Worm (Caenorhabditis elegans) whole organism, young adult: ENCODE results near the gene C34B4.2.

Experiments
- B0261.1 ChIP-seq: sonication (generic microtip); optimal IDR thresholded peaks from 2 replicates; lab custom pipeline; 2016; ENCODE audit warnings: mild to moderate bottlenecking, missing genetic modification characterization, moderate library complexity, missing compliant biosample characterization
- F33H1.4 ChIP-seq: fragments of 200-800 bp; sonication (Bioruptor generic); IDR thresholded peaks from 2 replicates; pipeline ENCODE4 v1.3.6; 2022; ENCODE audit warnings: missing genetic modification reagents, missing genetic modification characterization, missing compliant biosample characterization
- F37B4.10 ChIP-seq: fragments of 200-800 bp; sonication (Bioruptor generic); IDR thresholded peaks from 2 replicates; pipeline ENCODE4 v1.3.6; 2022; ENCODE audit warnings: missing genetic modification characterization, missing compliant biosample characterization
- F55B11.4 ChIP-seq: sonication (generic microtip); optimal IDR thresholded peaks from 2 replicates; lab custom pipeline; 2016; ENCODE audit warnings: missing compliant biosample characterization, missing genetic modification characterization, borderline replicate concordance; ENCODE audit not compliant: insufficient read depth
- F57C9.4 ChIP-seq: sonication (generic microtip); optimal IDR thresholded peaks from 2 replicates; lab custom pipeline; 2017; ENCODE audit warnings: mild to moderate bottlenecking, missing genetic modification characterization, missing compliant biosample characterization
- K12H6.12 ChIP-seq: fragments of 200-800 bp; sonication (Bioruptor generic); optimal IDR thresholded peaks from 2 replicates; lab custom pipeline; 2018; ENCODE audit warnings: mild to moderate bottlenecking, missing genetic modification characterization, missing compliant biosample characterization
- ZK185.1 ChIP-seq: sonication (generic microtip); optimal IDR thresholded peaks from 2 replicates; lab custom pipeline; 2016; ENCODE audit warnings: mild to moderate bottlenecking, missing genetic modification characterization, missing compliant biosample characterization; ENCODE audit not compliant: poor library complexity, severe bottlenecking
- aptf-2 ChIP-seq: fragments of 200-800 bp; sonication (Bioruptor generic); conservative IDR thresholded peaks from 2 replicates; pipeline ENCODE4 v1.3.6; 2022; ENCODE audit warnings: missing genetic modification reagents, missing genetic modification characterization, missing compliant biosample characterization
- atf-7 ChIP-seq: sonication (generic microtip); optimal IDR thresholded peaks from 2 replicates; lab custom pipeline; 2017; ENCODE audit warnings: mild to moderate bottlenecking, missing genetic modification characterization, missing compliant biosample characterization
- cebp-2 ChIP-seq: fragments of 200-800 bp; sonication (Bioruptor generic); IDR thresholded peaks from 2 replicates; pipeline ENCODE4 v1.3.6; 2022; ENCODE audit warnings: missing genetic modification characterization, missing compliant biosample characterization
- chd-7 ChIP-seq: sonication (generic microtip); optimal IDR thresholded peaks from 2 replicates; lab custom pipeline; 2016; ENCODE audit warnings: mild to moderate bottlenecking, missing genetic modification characterization, moderate library complexity, missing compliant biosample characterization
- efl-1 ChIP-seq: fragments of 150-350 bp; optimal IDR thresholded peaks from 2 replicates; lab custom pipeline; 2014; ENCODE audit warnings: missing biosample characterization, missing genetic modification reagents, missing genetic modification characterization
- egl-44 ChIP-seq: fragments of 200-800 bp; sonication (Bioruptor generic); IDR thresholded peaks from 2 replicates; pipeline ENCODE4 v1.3.6; 2022; ENCODE audit warnings: missing genetic modification reagents, missing genetic modification characterization, missing compliant biosample characterization
- hlh-12 ChIP-seq: sonication (generic microtip); optimal IDR thresholded peaks from 2 replicates; lab custom pipeline; 2016; ENCODE audit warnings: missing genetic modification characterization, missing compliant biosample characterization
- hlh-26 ChIP-seq: fragments of 200-800 bp; sonication (Bioruptor generic); conservative IDR thresholded peaks from 2 replicates; pipeline ENCODE4 v1.3.6; 2022; ENCODE audit warnings: missing genetic modification reagents, missing genetic modification characterization, missing compliant biosample characterization
- hmg-1.2 ChIP-seq: fragments of 200-800 bp; sonication (Bioruptor generic); IDR thresholded peaks from 2 replicates; pipeline ENCODE4 v1.3.6; 2022; ENCODE audit warnings: missing genetic modification reagents, missing genetic modification characterization, missing compliant biosample characterization
- hsf-1 ChIP-seq: fragments of 200-800 bp; sonication (Bioruptor generic); IDR thresholded peaks from 2 replicates; pipeline ENCODE4 v1.3.6; 2022; ENCODE audit warnings: missing genetic modification reagents, missing genetic modification characterization, missing compliant biosample characterization
- lin-35 ChIP-seq, 3 experiments: fragments of 150-350 bp in 2 of 3; sonication (generic microtip) in 1 of 3; optimal IDR thresholded peaks; 2 replicates each; lab custom pipeline; 2014 to 2018; ENCODE audit warnings: missing biosample characterization in 3 of 3, missing genetic modification characterization in 3 of 3, missing genetic modification reagents in 3 of 3
- lir-1 ChIP-seq: fragments of 200-800 bp; sonication (Bioruptor generic); conservative IDR thresholded peaks from 2 replicates; pipeline ENCODE4 v1.3.6; 2022; ENCODE audit warnings: missing genetic modification reagents, missing genetic modification characterization, missing compliant biosample characterization
- lsl-1 ChIP-seq: fragments of 200-800 bp; sonication (Bioruptor generic); optimal IDR thresholded peaks from 2 replicates; lab custom pipeline; 2018; ENCODE audit warnings: mild to moderate bottlenecking, missing genetic modification characterization, moderate library complexity, missing compliant biosample characterization
- lsy-27 ChIP-seq: sonication (generic microtip); optimal IDR thresholded peaks from 2 replicates; lab custom pipeline; 2017; ENCODE audit warnings: missing genetic modification characterization, mild to moderate bottlenecking, missing compliant biosample characterization, antibody characterized with exemption, missing genotype, borderline replicate concordance; ENCODE audit not compliant: insufficient read depth
- madf-10 ChIP-seq: sonication (generic microtip); optimal IDR thresholded peaks from 2 replicates; lab custom pipeline; 2016; ENCODE audit warnings: mild to moderate bottlenecking, missing genetic modification characterization, missing compliant biosample characterization
- nhr-179 ChIP-seq: sonication (generic microtip); optimal IDR thresholded peaks from 2 replicates; lab custom pipeline; 2016; ENCODE audit warnings: mild to moderate bottlenecking, missing genetic modification characterization, missing compliant biosample characterization
- nhr-27 ChIP-seq: fragments of 200-800 bp; sonication (Bioruptor generic); optimal IDR thresholded peaks from 2 replicates; lab custom pipeline; 2018; ENCODE audit warnings: mild to moderate bottlenecking, missing genetic modification characterization, moderate library complexity, missing compliant biosample characterization
- pha-4 ChIP-seq: fragments of 150-350 bp; sonication (generic microtip); optimal IDR thresholded peaks from 2 replicates; lab custom pipeline; 2014; ENCODE audit warnings: missing biosample characterization, missing genetic modification reagents, missing genetic modification characterization
- rcor-1 ChIP-seq: fragments of 200-800 bp; sonication (Bioruptor generic); IDR thresholded peaks from 2 replicates; pipeline ENCODE4 v1.3.6; 2022; ENCODE audit warnings: missing genetic modification reagents, missing genetic modification characterization, missing compliant biosample characterization
- rec-8 ChIP-seq, 2 experiments: sonication (generic microtip); optimal IDR thresholded peaks; 2 replicates each; lab custom pipeline; 2016; ENCODE audit warnings: mild to moderate bottlenecking in 2 of 2, missing genetic modification characterization in 2 of 2, missing genetic modification reagents in 2 of 2, missing genotype in 2 of 2, missing biosample characterization in 1 of 2, missing compliant biosample characterization in 1 of 2, moderate library complexity in 1 of 2
- snpc-4 ChIP-seq, 5 experiments: fragments of 150-350 bp in 1 of 5; sonication (generic microtip) in 4 of 5; optimal IDR thresholded peaks; 2 replicates each; lab custom pipeline; 2014 to 2018; ENCODE audit warnings: missing genetic modification characterization in 5 of 5, missing biosample characterization in 3 of 5, antibody characterized with exemption in 2 of 5, mild to moderate bottlenecking in 2 of 5, missing compliant biosample characterization in 2 of 5, missing genotype in 2 of 5, moderate library complexity in 2 of 5, missing genetic modification reagents in 1 of 5
- tbp1 ChIP-seq: fragments of 200-800 bp; sonication (Bioruptor generic); optimal IDR thresholded peaks from 2 replicates; lab custom pipeline; 2018; ENCODE audit warnings: mild to moderate bottlenecking, missing genetic modification characterization, missing compliant biosample characterization
- tbx-9 ChIP-seq: sonication (generic microtip); optimal IDR thresholded peaks from 2 replicates; lab custom pipeline; 2016; ENCODE audit warnings: borderline replicate concordance, missing genetic modification characterization, inconsistent platforms, missing compliant biosample characterization
- unc-130 ChIP-seq: sonication (generic microtip); optimal IDR thresholded peaks from 2 replicates; lab custom pipeline; 2016; ENCODE audit warnings: missing genetic modification reagents, missing genetic modification characterization, missing compliant biosample characterization
- unc-62 ChIP-seq: fragments of 150-350 bp; optimal IDR thresholded peaks from 2 replicates; lab custom pipeline; 2014; ENCODE audit warnings: missing biosample characterization, missing genetic modification reagents, missing genetic modification characterization
- xnd-1 ChIP-seq: sonication (generic microtip); optimal IDR thresholded peaks from 2 replicates; lab custom pipeline; 2016; ENCODE audit warnings: missing genotype, missing genetic modification reagents, missing genetic modification characterization, missing compliant biosample characterization
- zfh-2 ChIP-seq: fragments of 200-800 bp; sonication (Bioruptor generic); conservative IDR thresholded peaks from 2 replicates; pipeline ENCODE4 v1.3.6; 2022; ENCODE audit warnings: missing genetic modification reagents, missing genetic modification characterization, missing compliant biosample characterization
- ztf-18 ChIP-seq: sonication (generic microtip); optimal IDR thresholded peaks from 2 replicates; lab custom pipeline; 2016; ENCODE audit warnings: missing genotype, mild to moderate bottlenecking, missing genetic modification characterization, missing compliant biosample characterization

The C34B4.2 gene

ce11 chrV:13092349-13092748 lies 9.5 kb downstream of the C34B4.2 start, which contains the start of gene lurp-4:
Gene lurp-4, plus strand, starts transcription at chrV:13092649.
- TF ChIP-seq atf-7 (tag; lab: Kevin White, UChicago) (no peak), K12H6.12 (tag; lab: Kevin White, UChicago) (no peak), lir-1 (no peak), F37B4.10 (GFP tag; lab: Robert Waterston, UW) (no peak), zfh-2 (GFP tag; lab: Robert Waterston, UW) (no peak), snpc-4 (GFP tag; optimal IDR thresholded peaks at IDR 0.05; lab: Kevin White, UChicago) (no peak), snpc-4 (tag; optimal IDR thresholded peaks at IDR 0.05; lab: Kevin White, UChicago) (no peak), rec-8 (tag; optimal IDR thresholded peaks at IDR 0.05; lab: Kevin White, UChicago) (no peak), hlh-26 (GFP tag; lab: Robert Waterston, UW) (no peak), tbp1 (GFP tag; lab: Kevin White, UChicago) (no peak), madf-10 (tag; lab: Kevin White, UChicago) (no peak)

- TF ChIP-seq nhr-27 = no peak
- TF ChIP-seq B0261.1 (tag; lab: Kevin White, UChicago) = no peak
- TF ChIP-seq unc-130 (GFP tag; lab: Kevin White, UChicago) = no peak
- no peak for TF ChIP-seq nhr-179 (tag; lab: Kevin White, UChicago)
- no peak for TF ChIP-seq ztf-18 (tag; lab: Kevin White, UChicago)
- no peak for TF ChIP-seq tbx-9
- TF ChIP-seq ZK185.1 = no peak
- no peak for TF ChIP-seq atf-7 (tag; lab: Kevin White, UChicago)
- TF ChIP-seq, all 124 proteins: peak for 0
Measured at ce11 chrV:13095654-13096053, 12.8 kb downstream of the C34B4.2 start, which contains the start of gene C34B4.5. Gene C34B4.5, plus strand, starts transcription at chrV:13095954.

DNA sequence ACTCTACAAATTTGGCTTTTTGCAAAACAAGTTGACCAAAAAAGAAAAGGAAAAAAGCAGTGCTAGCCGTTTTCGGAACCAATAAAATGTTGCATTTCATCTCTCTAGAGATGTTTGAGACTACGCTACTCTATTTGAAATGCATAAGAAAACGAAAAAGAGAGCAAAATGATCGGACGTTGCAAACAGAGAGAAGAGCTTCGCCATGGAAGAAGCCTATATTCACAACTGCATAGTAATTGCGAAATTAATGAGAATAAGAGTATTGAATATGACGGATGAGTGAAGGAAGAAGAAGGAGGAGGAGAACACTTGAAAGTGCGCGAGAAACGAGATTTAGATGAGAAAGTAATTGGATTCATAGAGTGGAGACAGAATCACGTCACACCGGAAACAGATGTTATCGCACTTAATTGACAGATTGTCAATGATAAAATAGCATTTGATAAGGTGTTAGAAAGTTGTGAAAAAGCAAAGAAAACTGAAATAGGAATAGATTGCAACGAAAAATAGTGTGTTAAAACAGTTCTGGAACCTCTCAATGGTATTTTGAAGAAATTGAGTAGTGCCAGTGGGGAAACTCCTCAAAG lies 23.1 kb downstream of the C34B4.2 start:
- TF ChIP-seq lir-1 (no peak), unc-62 (GFP tag; lab: Kevin White, UChicago) (peak; percentile 64)

DNA sequence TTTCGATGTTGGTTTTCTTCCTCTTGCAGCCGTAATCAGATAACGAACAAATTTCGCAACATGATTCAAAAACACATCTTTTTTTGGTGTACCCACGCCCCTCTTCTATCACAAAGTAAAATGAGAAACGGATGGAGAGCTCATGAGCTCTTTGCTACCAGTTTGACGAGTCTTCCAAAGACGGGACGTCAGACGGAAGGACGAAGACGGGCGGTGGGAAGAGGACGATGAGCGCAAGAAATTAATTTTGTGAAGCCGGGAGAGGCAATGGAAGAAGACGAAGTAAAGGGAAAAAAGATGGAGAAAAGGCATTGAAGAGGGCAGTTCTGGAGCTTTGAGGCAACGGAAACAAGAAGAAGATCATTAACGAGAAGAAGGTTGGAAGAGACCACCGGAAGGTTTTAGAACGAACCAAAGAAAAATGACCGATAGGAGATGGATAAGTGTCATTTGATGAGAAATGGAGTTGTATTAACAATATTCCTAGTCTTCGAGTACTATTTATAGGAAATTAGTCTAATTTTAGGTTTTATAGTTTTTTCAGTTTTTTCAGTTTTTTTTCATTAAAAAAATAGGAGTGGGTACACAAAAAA lies 28.8 kb downstream of the C34B4.2 start:
- TF ChIP-seq rcor-1 (no peak), lin-35 (GFP tag; optimal IDR thresholded peaks at IDR 0.05; lab: Kevin White, UChicago) (no peak), lsl-1 (GFP tag; lab: Kevin White, UChicago) (no peak), B0261.1 (tag; lab: Kevin White, UChicago) (no peak), unc-62 (GFP tag; lab: Kevin White, UChicago) (no peak), F33H1.4 (GFP tag; lab: Robert Waterston, UW) (no peak), F55B11.4 (tag; lab: Kevin White, UChicago) (no peak)
- TF ChIP-seq, all 124 proteins: peak for 0

- TF ChIP-seq lir-1 (no peak), hlh-12 (no peak), lin-35 (GFP tag; optimal IDR thresholded peaks at IDR 0.05; lab: Kevin White, UChicago) (no peak), rec-8 (tag; optimal IDR thresholded peaks at IDR 0.05; lab: Kevin White, UChicago) (no peak), chd-7 (tag; lab: Kevin White, UChicago) (no peak), tbx-9 (no peak), egl-44 (GFP tag; lab: Robert Waterston, UW) (no peak), xnd-1 (tag; lab: Kevin White, UChicago) (no peak), F57C9.4 (tag; lab: Kevin White, UChicago) (no peak), pha-4 (no peak), hsf-1 (GFP tag; lab: Robert Waterston, UW) (no peak), efl-1 (GFP tag; lab: Kevin White, UChicago) (no peak), lsy-27 (no peak), hmg-1.2 (no peak), cebp-2 (GFP tag; lab: Robert Waterston, UW) (no peak), aptf-2 (GFP tag; lab: Robert Waterston, UW) (no peak)
Measured at ce11 chrV:13112937-13113497, 30.2 kb downstream of the C34B4.2 start.
